Fruit fly (Drosophila melanogaster) whole organism, embryonic: ENCODE measurements around the gene CG46412.

Experiments used
- Asciz ChIP-seq: fragments of 200-800 bp; sonication (Bioruptor generic); optimal IDR thresholded peaks from 2 replicates; lab custom pipeline; 2017; ENCODE audit warnings: missing biosample characterization, mild to moderate bottlenecking, missing genetic modification characterization, missing genetic modification reagents
- BtbVII ChIP-seq: fragments of 200-800 bp; sonication (Bioruptor generic); optimal IDR thresholded peaks from 3 replicates; lab custom pipeline; 2017; ENCODE audit warnings: missing biosample characterization, mild to moderate bottlenecking, missing genetic modification characterization
- CG10543 ChIP-seq: fragments of 200-800 bp; sonication (Bioruptor generic); optimal IDR thresholded peaks from 3 replicates; lab custom pipeline; 2017; ENCODE audit warnings: missing biosample characterization, mild to moderate bottlenecking, missing genetic modification characterization, moderate library complexity
- CG10979 ChIP-seq: fragments of 200-800 bp; sonication (Bioruptor generic); optimal IDR thresholded peaks from 2 replicates; lab custom pipeline; 2018; ENCODE audit warnings: missing biosample characterization, mild to moderate bottlenecking, missing genetic modification characterization, moderate library complexity
- CG11247 ChIP-seq: fragments of 200-800 bp; sonication (Bioruptor generic); IDR thresholded peaks from 2 replicates; pipeline ENCODE4 v1.3.6; 2022; ENCODE audit warnings: missing biosample characterization, missing genetic modification characterization
- CG11723 ChIP-seq: fragments of 200-800 bp; sonication (Bioruptor generic); optimal IDR thresholded peaks from 2 replicates; lab custom pipeline; 2017; ENCODE audit warnings: missing biosample characterization, mild to moderate bottlenecking, missing genetic modification characterization
- CG12104 ChIP-seq: fragments of 200-800 bp; sonication (Bioruptor generic); optimal IDR thresholded peaks from 3 replicates; lab custom pipeline; 2016; ENCODE audit warnings: missing biosample characterization, missing genetic modification characterization
- CG1602 ChIP-seq: fragments of 200-800 bp; sonication (Bioruptor generic); optimal IDR thresholded peaks from 3 replicates; lab custom pipeline; 2016; ENCODE audit warnings: missing biosample characterization, missing genetic modification characterization
- CG17385 ChIP-seq: fragments of 200-800 bp; sonication (Bioruptor generic); optimal IDR thresholded peaks from 3 replicates; lab custom pipeline; 2018; ENCODE audit warnings: missing biosample characterization, mild to moderate bottlenecking, missing genetic modification characterization
- CG31365 ChIP-seq: fragments of 200-800 bp; sonication (Bioruptor generic); optimal IDR thresholded peaks from 2 replicates; lab custom pipeline; 2018; ENCODE audit warnings: missing biosample characterization, mild to moderate bottlenecking, missing genetic modification characterization
- CG33213 ChIP-seq: fragments of 200-800 bp; sonication (Bioruptor generic); optimal IDR thresholded peaks from 3 replicates; lab custom pipeline; 2016; ENCODE audit warnings: missing biosample characterization, missing genetic modification characterization
- CG6683 ChIP-seq: fragments of 200-800 bp; sonication (Bioruptor generic); optimal IDR thresholded peaks from 2 replicates; lab custom pipeline; 2017; ENCODE audit warnings: missing biosample characterization, mild to moderate bottlenecking, missing genetic modification characterization, missing genetic modification reagents
- CG6689 ChIP-seq: fragments of 200-800 bp; sonication (Bioruptor generic); IDR thresholded peaks from 2 replicates; pipeline ENCODE4 v1.3.6; 2022; ENCODE audit warnings: missing biosample characterization, missing genetic modification characterization
- CG6854 ChIP-seq: fragments of 200-800 bp; sonication (Bioruptor generic); optimal IDR thresholded peaks from 3 replicates; lab custom pipeline; 2017; ENCODE audit warnings: missing biosample characterization, mild to moderate bottlenecking, missing genetic modification characterization
- CG7786 ChIP-seq: fragments of 200-800 bp; sonication (Bioruptor generic); optimal IDR thresholded peaks from 2 replicates; lab custom pipeline; 2016; ENCODE audit warnings: missing biosample characterization, missing genetic modification characterization
- CG7928 ChIP-seq: fragments of 200-800 bp; sonication (Bioruptor generic); optimal IDR thresholded peaks from 2 replicates; lab custom pipeline; 2017; ENCODE audit warnings: missing biosample characterization, mild to moderate bottlenecking, missing genetic modification characterization
- CG8388 ChIP-seq: fragments of 200-800 bp; sonication (Bioruptor generic); optimal IDR thresholded peaks from 2 replicates; lab custom pipeline; 2019; ENCODE audit warnings: missing biosample characterization, mild to moderate bottlenecking, missing genetic modification characterization, moderate library complexity
- CG9215 ChIP-seq: fragments of 200-800 bp; sonication (Bioruptor generic); IDR thresholded peaks from 2 replicates; pipeline ENCODE4 v1.3.6; 2022; ENCODE audit warnings: missing biosample characterization, missing genetic modification characterization
- CHES-1-like ChIP-seq: fragments of 200-800 bp; sonication (Bioruptor generic); optimal IDR thresholded peaks from 2 replicates; lab custom pipeline; 2016; ENCODE audit warnings: missing biosample characterization, missing genetic modification characterization
- CkIIα-i1 ChIP-seq: fragments of 200-800 bp; sonication (Bioruptor generic); IDR thresholded peaks from 2 replicates; pipeline ENCODE4 v1.3.6; 2022; ENCODE audit warnings: missing biosample characterization, missing genetic modification characterization
- Doc3 ChIP-seq: fragments of 200-800 bp; sonication (Bioruptor generic); IDR thresholded peaks from 3 replicates; pipeline ENCODE4 v1.3.6; 2022; ENCODE audit warnings: missing biosample characterization, missing genetic modification characterization; ENCODE audit not compliant: partially characterized antibody
- Elba2 ChIP-seq: fragments of 200-800 bp; sonication (Bioruptor generic); optimal IDR thresholded peaks from 3 replicates; lab custom pipeline; 2016; ENCODE audit warnings: missing biosample characterization, missing genetic modification characterization
- Hmr ChIP-seq: fragments of 200-800 bp; sonication (Bioruptor generic); optimal IDR thresholded peaks from 3 replicates; lab custom pipeline; 2017; ENCODE audit warnings: mild to moderate bottlenecking, missing biosample characterization, missing genetic modification reagents, missing genetic modification characterization
- Meics ChIP-seq: fragments of 200-800 bp; sonication (Bioruptor generic); optimal IDR thresholded peaks from 2 replicates; lab custom pipeline; 2017; ENCODE audit warnings: missing biosample characterization, mild to moderate bottlenecking, missing genetic modification characterization
- Nf-YC ChIP-seq: fragments of 200-800 bp; optimal IDR thresholded peaks from 3 replicates; lab custom pipeline; 2019; ENCODE audit warnings: missing biosample characterization, mild to moderate bottlenecking, missing genetic modification characterization, moderate library complexity
- Opbp ChIP-seq: fragments of 200-800 bp; sonication (Bioruptor generic); IDR thresholded peaks from 3 replicates; pipeline ENCODE4 v1.3.6; 2022; ENCODE audit warnings: missing biosample characterization, missing genetic modification characterization; ENCODE audit not compliant: partially characterized antibody
- Ssrp ChIP-seq: fragments of 200-800 bp; sonication (Bioruptor generic); optimal IDR thresholded peaks from 2 replicates; lab custom pipeline; 2018; ENCODE audit warnings: missing biosample characterization, mild to moderate bottlenecking, missing genetic modification characterization, moderate library complexity
- Xrp1 ChIP-seq: fragments of 200-800 bp; sonication (Bioruptor generic); IDR thresholded peaks from 2 replicates; pipeline ENCODE4 v1.3.6; 2022; ENCODE audit warnings: missing biosample characterization, missing genetic modification characterization
- bcd ChIP-seq: fragments of 200-800 bp; sonication (Bioruptor generic); optimal IDR thresholded peaks from 2 replicates; lab custom pipeline; 2017; ENCODE audit warnings: missing biosample characterization, mild to moderate bottlenecking, missing genetic modification characterization
- btn ChIP-seq: fragments of 200-800 bp; sonication (Bioruptor generic); optimal IDR thresholded peaks from 2 replicates; lab custom pipeline; 2016; ENCODE audit warnings: missing biosample characterization, missing genetic modification characterization
- cas ChIP-seq: fragments of 200-800 bp; sonication (Bioruptor generic); IDR thresholded peaks from 2 replicates; pipeline ENCODE4 v1.3.6; 2022; ENCODE audit warnings: missing biosample characterization, missing genetic modification characterization
- ci ChIP-seq: fragments of 200-800 bp; sonication (Bioruptor generic); IDR thresholded peaks from 3 replicates; pipeline ENCODE4 v1.3.6; 2022; ENCODE audit warnings: missing biosample characterization, missing genetic modification characterization
- crp ChIP-seq, 2 experiments: fragments of 200-800 bp; sonication (Bioruptor generic); optimal IDR thresholded peaks; 2 replicates in 1 of 2; 3 replicates in 1 of 2; lab custom pipeline; 2017; ENCODE audit warnings: missing biosample characterization in 2 of 2, missing genetic modification characterization in 2 of 2, mild to moderate bottlenecking in 1 of 2, moderate library complexity in 1 of 2
- disco-r ChIP-seq: fragments of 200-800 bp; sonication (Bioruptor generic); optimal IDR thresholded peaks from 2 replicates; lab custom pipeline; 2016; ENCODE audit warnings: missing biosample characterization, missing genetic modification characterization
- dmrt11E ChIP-seq: fragments of 200-800 bp; sonication (Bioruptor generic); optimal IDR thresholded peaks from 3 replicates; lab custom pipeline; 2018; ENCODE audit warnings: missing biosample characterization, mild to moderate bottlenecking, missing genetic modification characterization, moderate library complexity
- dmrt99B ChIP-seq: fragments of 200-800 bp; sonication (Bioruptor generic); optimal IDR thresholded peaks from 2 replicates; lab custom pipeline; 2018; ENCODE audit warnings: missing biosample characterization, mild to moderate bottlenecking, missing genetic modification characterization, moderate library complexity
- dpn ChIP-seq, 2 experiments: fragments of 200-800 bp; sonication (Bioruptor generic); optimal IDR thresholded peaks; 3 replicates each; lab custom pipeline; 2016; ENCODE audit warnings: missing biosample characterization in 2 of 2, missing genetic modification characterization in 2 of 2
- eyg ChIP-seq: fragments of 200-800 bp; sonication (Bioruptor generic); optimal IDR thresholded peaks from 3 replicates; lab custom pipeline; 2016; ENCODE audit warnings: missing biosample characterization, missing genetic modification characterization
- grau ChIP-seq: fragments of 200-800 bp; optimal IDR thresholded peaks from 3 replicates; lab custom pipeline; 2019; ENCODE audit warnings: missing biosample characterization, mild to moderate bottlenecking, missing genetic modification characterization, moderate library complexity
- gt ChIP-seq: fragments of 200-800 bp; sonication (Bioruptor generic); IDR thresholded peaks from 2 replicates; pipeline ENCODE4 v1.3.6; 2022; ENCODE audit warnings: missing biosample characterization, missing genetic modification characterization
- hb ChIP-seq: fragments of 200-800 bp; sonication (Bioruptor generic); IDR thresholded peaks from 3 replicates; pipeline ENCODE4 v1.3.6; 2022; ENCODE audit warnings: missing biosample characterization, missing genetic modification characterization; ENCODE audit not compliant: partially characterized antibody
- pb ChIP-seq: fragments of 200-800 bp; sonication (Bioruptor generic); optimal IDR thresholded peaks from 3 replicates; lab custom pipeline; 2016; ENCODE audit warnings: missing biosample characterization, missing genetic modification characterization
- sc ChIP-seq, 3 experiments: fragments of >200 bp in 2 of 3; fragments of 200-800 bp in 1 of 3; sonication (Bioruptor generic) in 1 of 3; optimal IDR thresholded peaks; 2 replicates in 2 of 3; 3 replicates in 1 of 3; lab custom pipeline; 2017; ENCODE audit warnings: mild to moderate bottlenecking in 1 of 3, missing biosample characterization in 1 of 3, missing genetic modification characterization in 1 of 3, missing genetic modification reagents in 1 of 3
- shn ChIP-seq: fragments of 200-800 bp; sonication (Bioruptor generic); optimal IDR thresholded peaks from 3 replicates; lab custom pipeline; 2016; ENCODE audit warnings: missing biosample characterization, missing genetic modification characterization
- slou ChIP-seq: fragments of 200-800 bp; sonication (Bioruptor generic); optimal IDR thresholded peaks from 3 replicates; lab custom pipeline; 2016; ENCODE audit warnings: missing biosample characterization, missing genetic modification characterization
- sna ChIP-seq: fragments of 200-800 bp; sonication (Bioruptor generic); IDR thresholded peaks from 2 replicates; pipeline ENCODE4 v1.3.6; 2022; ENCODE audit warnings: missing biosample characterization, missing genetic modification characterization; ENCODE audit not compliant: partially characterized antibody
- tx ChIP-seq: fragments of 200-800 bp; sonication (Bioruptor generic); optimal IDR thresholded peaks from 2 replicates; lab custom pipeline; 2016; ENCODE audit warnings: missing biosample characterization, missing genetic modification characterization
- zen ChIP-seq: fragments of 200-800 bp; sonication (Bioruptor generic); optimal IDR thresholded peaks from 3 replicates; lab custom pipeline; 2018; ENCODE audit warnings: missing biosample characterization, mild to moderate bottlenecking, missing genetic modification characterization, moderate library complexity

Gene CG46412

DNA sequence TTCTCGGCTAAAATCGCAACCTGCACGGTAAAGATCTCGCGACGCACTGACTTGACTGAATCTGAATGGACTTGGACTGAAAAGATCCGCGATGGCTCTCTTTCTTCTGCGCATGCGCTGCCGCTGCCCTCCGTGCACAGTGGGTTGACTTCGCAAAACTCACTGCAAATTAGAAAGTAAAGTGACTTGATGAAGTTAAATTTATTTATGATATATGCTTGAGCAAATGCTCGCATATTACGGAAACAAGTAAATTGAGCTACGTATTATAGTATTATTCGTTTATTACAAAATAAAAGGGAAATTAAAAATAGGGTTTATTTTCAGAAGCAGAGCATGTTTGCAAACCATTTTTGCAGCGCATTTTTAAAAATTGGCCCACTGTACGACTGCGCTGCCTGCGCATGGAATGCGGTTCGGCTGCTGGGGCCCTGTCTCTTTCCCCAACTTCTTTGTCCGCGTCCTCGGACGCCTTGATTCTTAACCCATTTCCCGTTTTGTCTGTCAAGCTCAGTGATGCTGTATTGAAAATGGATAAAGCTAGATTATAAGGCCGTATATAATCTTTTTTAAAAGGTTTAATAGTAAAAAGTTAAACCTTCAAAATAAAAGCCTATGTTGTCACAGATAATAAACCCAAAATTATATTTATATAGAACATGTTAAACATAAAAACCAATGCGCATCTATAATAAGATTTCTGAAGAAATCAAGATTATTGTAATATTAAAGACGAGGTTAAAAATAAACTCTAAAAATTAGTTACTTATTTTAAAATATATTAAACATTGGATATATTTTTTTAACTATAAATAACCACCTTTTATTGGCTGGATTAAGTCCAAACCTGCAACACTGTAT lies 24.1 kb upstream of the CG46412 start, which contains the start of gene rt (continued):
- TF ChIP-seq CG1602 (GFP tag; lab: Kevin White, UChicago) = peak; percentile 38
- no peak for TF ChIP-seq CG10543 (GFP tag; lab: Kevin White, UChicago)
- peak; percentile 53 for TF ChIP-seq dmrt99B (tag; lab: Kevin White, UChicago)
- TF ChIP-seq zen (tag; lab: Kevin White, UChicago) = peak; percentile 6
- TF ChIP-seq CHES-1-like = no peak
- peak; percentile 4 for TF ChIP-seq CG33213 (GFP tag; lab: Kevin White, UChicago)
- TF ChIP-seq Nf-YC (tag; lab: Kevin White, UChicago) = peak; percentile 21
- TF ChIP-seq CG9215 (GFP tag; lab: Robert Waterston, UW) = no peak
- TF ChIP-seq sc (optimal IDR thresholded peaks at IDR 0.05; lab: Kevin White, UChicago) = no peak
- peak; percentile 47 for TF ChIP-seq sc (GFP tag; optimal IDR thresholded peaks at IDR 0.05; lab: Kevin White, UChicago)
- TF ChIP-seq dpn (GFP tag; optimal IDR thresholded peaks at IDR 0.05; lab: Kevin White, UChicago) = peak in 1 of 2 experiments; percentile 40
- TF ChIP-seq Ssrp (tag; lab: Kevin White, UChicago) = peak; percentile 68
- no peak for TF ChIP-seq Elba2
- no peak for TF ChIP-seq btn
- TF ChIP-seq pb (GFP tag; lab: Kevin White, UChicago) = no peak
- peak; percentile 29 for TF ChIP-seq Meics (GFP tag; lab: Kevin White, UChicago)
- TF ChIP-seq tx (GFP tag; lab: Kevin White, UChicago) = no peak
- TF ChIP-seq grau (tag; lab: Kevin White, UChicago) = peak; percentile 62
- peak; percentile 24 for TF ChIP-seq bcd (GFP tag; lab: Kevin White, UChicago)
- no peak for TF ChIP-seq disco-r (GFP tag; lab: Kevin White, UChicago)
- no peak for TF ChIP-seq BtbVII (GFP tag; lab: Kevin White, UChicago)
- no peak for TF ChIP-seq CG11247 (GFP tag; lab: Robert Waterston, UW)
- no peak for TF ChIP-seq CG12104 (GFP tag; lab: Kevin White, UChicago)
- TF ChIP-seq ci (GFP tag; lab: Robert Waterston, UW) = no peak
- TF ChIP-seq Doc3 (GFP tag; lab: Robert Waterston, UW) = no peak
- TF ChIP-seq Hmr (GFP tag; lab: Kevin White, UChicago) = no peak
- no peak for TF ChIP-seq CG7928 (GFP tag; lab: Kevin White, UChicago)
- no peak for TF ChIP-seq sna (GFP tag; lab: Robert Waterston, UW)
- peak; percentile 24 for TF ChIP-seq Asciz (GFP tag; lab: Kevin White, UChicago)
- no peak for TF ChIP-seq shn (GFP tag; lab: Kevin White, UChicago)
- TF ChIP-seq crp (GFP tag; optimal IDR thresholded peaks at IDR 0.05; lab: Kevin White, UChicago) = no peak
- peak; percentile 83 for TF ChIP-seq dmrt11E (tag; lab: Kevin White, UChicago)
- TF ChIP-seq hb (GFP tag; lab: Robert Waterston, UW) = no peak
- TF ChIP-seq CG6689 = no peak; the same call in 1 of the 2 replicates
- TF ChIP-seq CkIIα-i1 (GFP tag; lab: Robert Waterston, UW) = no peak
- TF ChIP-seq CG6683 (GFP tag; lab: Kevin White, UChicago) = no peak
- TF ChIP-seq eyg (GFP tag; lab: Kevin White, UChicago) = no peak
- TF ChIP-seq CG17385 (GFP tag; lab: Kevin White, UChicago) = peak; percentile 50
- TF ChIP-seq CG8388 = peak; percentile 64
- no peak for TF ChIP-seq Opbp
- TF ChIP-seq slou (GFP tag; lab: Kevin White, UChicago) = no peak
- no peak for TF ChIP-seq CG6854
- TF ChIP-seq CG31365 = no peak
- no peak for TF ChIP-seq CG7786 (GFP tag; lab: Kevin White, UChicago)
- TF ChIP-seq gt (GFP tag; lab: Robert Waterston, UW) = no peak
- TF ChIP-seq CG11723 (GFP tag; lab: Kevin White, UChicago) = peak; percentile 8
- TF ChIP-seq cas (GFP tag; lab: Robert Waterston, UW) = no peak
- TF ChIP-seq Xrp1 (GFP tag; lab: Robert Waterston, UW) = peak; percentile 75
- peak; percentile 81 for TF ChIP-seq CG10979 (tag; lab: Kevin White, UChicago)
